Fruit fly (Drosophila melanogaster) whole organism, embryonic: ENCODE results near the gene Fer3HCH.

Source experiments
- Aef1 ChIP-seq: fragments of 200-800 bp; sonication (Bioruptor generic); IDR thresholded peaks from 3 replicates; pipeline ENCODE4 v1.3.6; 2022; ENCODE audit warnings: missing biosample characterization, missing genetic modification characterization
- Blimp-1 ChIP-seq: fragments of 200-800 bp; sonication (Bioruptor generic); optimal IDR thresholded peaks from 3 replicates; lab custom pipeline; 2018; ENCODE audit warnings: missing biosample characterization, missing genetic modification characterization, mild to moderate bottlenecking, moderate library complexity, missing genetic modification reagents
- CG11085 ChIP-seq: fragments of 200-800 bp; sonication (Bioruptor generic); IDR thresholded peaks from 2 replicates; pipeline ENCODE4 v1.3.6; 2022; ENCODE audit warnings: missing biosample characterization, missing genetic modification characterization
- CG11504 ChIP-seq: fragments of 200-800 bp; sonication (Bioruptor generic); optimal IDR thresholded peaks from 3 replicates; lab custom pipeline; 2019; ENCODE audit warnings: missing biosample characterization, mild to moderate bottlenecking, missing genetic modification characterization, moderate library complexity
- CG12769 ChIP-seq: fragments of 200-800 bp; sonication (Bioruptor generic); optimal IDR thresholded peaks from 2 replicates; lab custom pipeline; 2019; ENCODE audit warnings: missing biosample characterization, mild to moderate bottlenecking, missing genetic modification characterization, moderate library complexity
- CG15011 ChIP-seq: fragments of 200-800 bp; sonication (Bioruptor generic); optimal IDR thresholded peaks from 3 replicates; lab custom pipeline; 2018; ENCODE audit warnings: missing biosample characterization, mild to moderate bottlenecking, missing genetic modification characterization
- CG16813 ChIP-seq: fragments of 200-800 bp; sonication (Bioruptor generic); IDR thresholded peaks from 3 replicates; pipeline ENCODE4 v1.3.6; 2022; ENCODE audit warnings: missing biosample characterization, missing genetic modification characterization; ENCODE audit not compliant: partially characterized antibody
- CG17328 ChIP-seq: fragments of 200-800 bp; sonication (Bioruptor generic); IDR thresholded peaks from 2 replicates; pipeline ENCODE4 v1.3.6; 2022; ENCODE audit warnings: missing biosample characterization, missing genetic modification characterization
- CG2678 ChIP-seq: fragments of 200-800 bp; sonication (Bioruptor generic); optimal IDR thresholded peaks from 3 replicates; lab custom pipeline; 2019; ENCODE audit warnings: missing biosample characterization, mild to moderate bottlenecking, missing genetic modification characterization, moderate library complexity
- CG30403 ChIP-seq: fragments of 200-800 bp; sonication (Bioruptor generic); optimal IDR thresholded peaks from 3 replicates; lab custom pipeline; 2016; ENCODE audit warnings: missing biosample characterization, missing genetic modification characterization
- CG3163 ChIP-seq: fragments of 200-800 bp; sonication (Bioruptor generic); optimal IDR thresholded peaks from 3 replicates; lab custom pipeline; 2016; ENCODE audit warnings: missing biosample characterization, missing genetic modification characterization
- CG33557 ChIP-seq: fragments of 200-800 bp; sonication (Bioruptor generic); optimal IDR thresholded peaks from 2 replicates; lab custom pipeline; 2019; ENCODE audit warnings: missing biosample characterization, mild to moderate bottlenecking, missing genetic modification characterization, moderate library complexity
- CG34224 ChIP-seq: fragments of 200-800 bp; sonication (Bioruptor generic); IDR thresholded peaks from 3 replicates; pipeline ENCODE4 v1.3.6; 2022; ENCODE audit warnings: missing biosample characterization, missing genetic modification characterization; ENCODE audit not compliant: partially characterized antibody
- CG42726 ChIP-seq: fragments of 200-800 bp; sonication (Bioruptor generic); IDR thresholded peaks from 2 replicates; pipeline ENCODE4 v1.3.6; 2022; ENCODE audit warnings: missing biosample characterization, missing genetic modification characterization; ENCODE audit not compliant: partially characterized antibody
- CG4404 ChIP-seq: fragments of 200-800 bp; sonication (Bioruptor generic); IDR thresholded peaks from 2 replicates; pipeline ENCODE4 v1.3.6; 2022; ENCODE audit warnings: missing biosample characterization, missing genetic modification characterization
- CG6175 ChIP-seq: fragments of 200-800 bp; sonication (Bioruptor generic); IDR thresholded peaks from 3 replicates; pipeline ENCODE4 v1.3.6; 2022; ENCODE audit warnings: missing biosample characterization, missing genetic modification characterization
- CG7357 ChIP-seq: fragments of 200-800 bp; sonication (Bioruptor generic); IDR thresholded peaks from 3 replicates; pipeline ENCODE4 v1.3.6; 2022; ENCODE audit warnings: missing biosample characterization, missing genetic modification characterization
- CG7839 ChIP-seq: fragments of 200-800 bp; sonication (Bioruptor generic); optimal IDR thresholded peaks from 3 replicates; lab custom pipeline; 2018; ENCODE audit warnings: missing biosample characterization, mild to moderate bottlenecking, missing genetic modification characterization, moderate library complexity
- CG9797 ChIP-seq: fragments of 200-800 bp; sonication (Bioruptor generic); optimal IDR thresholded peaks from 3 replicates; lab custom pipeline; 2018; ENCODE audit warnings: missing biosample characterization, mild to moderate bottlenecking, missing genetic modification characterization
- CG9817 ChIP-seq: fragments of 200-800 bp; sonication (Bioruptor generic); optimal IDR thresholded peaks from 2 replicates; lab custom pipeline; 2018; ENCODE audit warnings: missing biosample characterization, mild to moderate bottlenecking, missing genetic modification characterization, moderate library complexity
- D19A ChIP-seq: fragments of 200-800 bp; optimal IDR thresholded peaks from 3 replicates; lab custom pipeline; 2019; ENCODE audit warnings: missing biosample characterization, mild to moderate bottlenecking, missing genetic modification characterization, moderate library complexity
- Dek ChIP-seq: fragments of 200-800 bp; sonication (Bioruptor generic); optimal IDR thresholded peaks from 3 replicates; lab custom pipeline; 2019; ENCODE audit warnings: missing biosample characterization, mild to moderate bottlenecking, missing genetic modification characterization, moderate library complexity
- Dref ChIP-seq: fragments of 200-800 bp; sonication (Bioruptor generic); IDR thresholded peaks from 2 replicates; pipeline ENCODE4 v1.3.6; 2022; ENCODE audit warnings: missing biosample characterization, missing genetic modification characterization
- Ets65A ChIP-seq: fragments of 200-800 bp; sonication (Bioruptor generic); peaks from one replicate; lab custom pipeline; 2016; ENCODE audit warnings: missing biosample characterization, missing genetic modification characterization
- H2.0 ChIP-seq: fragments of 200-800 bp; sonication (Bioruptor generic); IDR thresholded peaks from 2 replicates; pipeline ENCODE4 v1.3.6; 2022; ENCODE audit warnings: missing biosample characterization, missing genetic modification characterization
- Hand ChIP-seq: fragments of 200-800 bp; sonication (Bioruptor generic); optimal IDR thresholded peaks from 2 replicates; lab custom pipeline; 2017; ENCODE audit warnings: mild to moderate bottlenecking, missing biosample characterization, missing genetic modification reagents, missing genetic modification characterization
- Hey ChIP-seq: fragments of 200-800 bp; sonication (Bioruptor generic); optimal IDR thresholded peaks from 3 replicates; lab custom pipeline; 2018; ENCODE audit warnings: missing biosample characterization, mild to moderate bottlenecking, missing genetic modification characterization
- Med ChIP-seq: fragments of 200-800 bp; sonication (Bioruptor generic); peaks from one replicate; lab custom pipeline; 2016; ENCODE audit warnings: missing biosample characterization, missing genetic modification characterization, mild to moderate bottlenecking, inconsistent platforms, moderate library complexity
- Mes4 ChIP-seq: fragments of 200-800 bp; sonication (Bioruptor generic); optimal IDR thresholded peaks from 2 replicates; lab custom pipeline; 2016; ENCODE audit warnings: missing biosample characterization, missing genetic modification characterization
- PHDP ChIP-seq: fragments of 200-800 bp; sonication (Bioruptor generic); optimal IDR thresholded peaks from 3 replicates; lab custom pipeline; 2018; ENCODE audit warnings: missing biosample characterization, mild to moderate bottlenecking, missing genetic modification characterization, moderate library complexity
- Pdp1 ChIP-seq, 2 experiments: fragments of 200-800 bp; sonication (Bioruptor generic); optimal IDR thresholded peaks; 3 replicates each; lab custom pipeline; 2016; ENCODE audit warnings: missing biosample characterization in 2 of 2, missing genetic modification characterization in 2 of 2, mild to moderate bottlenecking in 1 of 2, moderate library complexity in 1 of 2
- Rx ChIP-seq: fragments of 200-800 bp; sonication (Bioruptor generic); IDR thresholded peaks from 2 replicates; pipeline ENCODE4 v1.3.6; 2022; ENCODE audit warnings: missing biosample characterization, missing genetic modification characterization
- YL-1 ChIP-seq: fragments of 200-800 bp; sonication (Bioruptor generic); optimal IDR thresholded peaks from 3 replicates; lab custom pipeline; 2017; ENCODE audit warnings: missing biosample characterization, mild to moderate bottlenecking, missing genetic modification characterization
- bigmax ChIP-seq: fragments of 200-800 bp; sonication (Bioruptor generic); optimal IDR thresholded peaks from 2 replicates; lab custom pipeline; 2018; ENCODE audit warnings: missing biosample characterization, mild to moderate bottlenecking, missing genetic modification characterization
- ci ChIP-seq: fragments of 200-800 bp; sonication (Bioruptor generic); IDR thresholded peaks from 3 replicates; pipeline ENCODE4 v1.3.6; 2022; ENCODE audit warnings: missing biosample characterization, missing genetic modification characterization
- dati ChIP-seq: fragments of 200-800 bp; sonication (Bioruptor generic); IDR thresholded peaks from 2 replicates; pipeline ENCODE4 v1.3.6; 2022; ENCODE audit warnings: missing biosample characterization, missing genetic modification characterization
- emc ChIP-seq: fragments of 200-800 bp; sonication (Bioruptor generic); optimal IDR thresholded peaks from 2 replicates; lab custom pipeline; 2016; ENCODE audit warnings: missing biosample characterization, missing genetic modification characterization
- gcm ChIP-seq: fragments of 200-800 bp; sonication (Bioruptor generic); optimal IDR thresholded peaks from 2 replicates; lab custom pipeline; 2019; ENCODE audit warnings: missing biosample characterization, mild to moderate bottlenecking, missing genetic modification characterization, moderate library complexity
- gem ChIP-seq: fragments of 200-800 bp; sonication (Bioruptor generic); optimal IDR thresholded peaks from 2 replicates; lab custom pipeline; 2019; ENCODE audit warnings: missing biosample characterization, mild to moderate bottlenecking, missing genetic modification characterization, moderate library complexity
- grau ChIP-seq: fragments of 200-800 bp; optimal IDR thresholded peaks from 3 replicates; lab custom pipeline; 2019; ENCODE audit warnings: missing biosample characterization, mild to moderate bottlenecking, missing genetic modification characterization, moderate library complexity
- inv ChIP-seq: fragments of 200-800 bp; sonication (Bioruptor generic); IDR thresholded peaks from 2 replicates; pipeline ENCODE4 v1.3.6; 2022; ENCODE audit warnings: missing biosample characterization, missing genetic modification characterization; ENCODE audit not compliant: partially characterized antibody
- lmd ChIP-seq: fragments of 200-800 bp; sonication (Bioruptor generic); IDR thresholded peaks from 2 replicates; pipeline ENCODE4 v1.3.6; 2022; ENCODE audit warnings: missing biosample characterization, missing genetic modification characterization
- lola ChIP-seq, 3 experiments: fragments of >200 bp in 2 of 3; fragments of 200-800 bp in 1 of 3; sonication (Bioruptor generic) in 1 of 3; optimal IDR thresholded peaks; 2 replicates each; lab custom pipeline; 2017 to 2019; ENCODE audit warnings: missing biosample characterization in 3 of 3, missing genetic modification characterization in 3 of 3, mild to moderate bottlenecking in 1 of 3, moderate library complexity in 1 of 3
- nerfin-2 ChIP-seq: fragments of 200-800 bp; sonication (Bioruptor generic); IDR thresholded peaks from 2 replicates; pipeline ENCODE4 v1.3.6; 2022; ENCODE audit warnings: missing biosample characterization, missing genetic modification characterization; ENCODE audit not compliant: partially characterized antibody
- nom ChIP-seq: fragments of 200-800 bp; sonication (Bioruptor generic); optimal IDR thresholded peaks from 2 replicates; lab custom pipeline; 2017; ENCODE audit warnings: missing biosample characterization, missing genetic modification characterization, mild to moderate bottlenecking, moderate library complexity, missing genetic modification reagents
- odd ChIP-seq: fragments of 200-800 bp; sonication (Bioruptor generic); optimal IDR thresholded peaks from 2 replicates; lab custom pipeline; 2017; ENCODE audit warnings: missing biosample characterization, mild to moderate bottlenecking, missing genetic modification characterization
- onecut ChIP-seq: fragments of 200-800 bp; sonication (Bioruptor generic); IDR thresholded peaks from 2 replicates; pipeline ENCODE4 v1.3.6; 2022; ENCODE audit warnings: missing biosample characterization, missing genetic modification characterization
- otp ChIP-seq: fragments of 200-800 bp; sonication (Bioruptor generic); IDR thresholded peaks from 3 replicates; pipeline ENCODE4, ENCODE4 v1.3.6; 2022; ENCODE audit warnings: missing biosample characterization, missing genetic modification characterization
- vnd ChIP-seq: fragments of 200-800 bp; sonication (Bioruptor generic); IDR thresholded peaks from 3 replicates; pipeline ENCODE4 v1.3.6; 2022; ENCODE audit warnings: missing biosample characterization, missing genetic modification characterization; ENCODE audit not compliant: partially characterized antibody
- zen ChIP-seq: fragments of 200-800 bp; sonication (Bioruptor generic); optimal IDR thresholded peaks from 3 replicates; lab custom pipeline; 2018; ENCODE audit warnings: missing biosample characterization, mild to moderate bottlenecking, missing genetic modification characterization, moderate library complexity

Fer3HCH gene

DNA sequence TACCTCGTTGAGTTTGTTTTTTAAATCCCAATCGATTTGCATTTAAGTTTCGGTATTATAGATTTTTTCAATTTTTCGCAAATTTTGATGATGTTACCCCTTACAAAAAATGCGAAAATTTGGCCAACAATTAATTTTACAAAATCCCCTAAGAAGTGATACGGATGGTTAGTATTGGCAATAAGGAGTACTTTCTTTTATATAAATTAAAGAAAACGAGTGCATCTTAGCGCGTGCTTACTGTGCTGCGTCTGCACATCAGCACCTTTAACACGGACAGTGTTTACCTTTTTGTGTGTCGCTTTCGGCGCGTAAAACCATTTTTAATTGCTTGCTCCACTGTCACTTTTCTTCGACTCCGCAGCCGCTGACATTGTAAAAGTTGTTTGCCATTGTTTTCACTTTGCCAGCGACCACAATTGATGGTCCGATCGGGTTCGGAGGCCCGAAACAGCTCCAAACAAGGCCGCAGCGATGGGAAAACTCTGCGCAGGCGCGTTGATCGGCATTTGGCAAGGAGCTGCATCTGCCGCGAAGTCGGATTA is 5.9 kb upstream of the Fer3HCH start (continued):
- TF ChIP-seq CG30403 (GFP tag; lab: Kevin White, UChicago) = no peak
- TF ChIP-seq CG11085 = no peak
- no peak for TF ChIP-seq H2.0 (GFP tag; lab: Robert Waterston, UW)
- TF ChIP-seq CG4404 = no peak
- no peak for TF ChIP-seq PHDP (tag; lab: Kevin White, UChicago)
- no peak for TF ChIP-seq lmd
- 0 out of 3 replicates have a peak, but pooled peaks have one; percentile 5 for TF ChIP-seq CG7357 (GFP tag; lab: Robert Waterston, UW)
- TF ChIP-seq CG3163 = no peak
- TF ChIP-seq CG34224 (GFP tag; lab: Robert Waterston, UW) = no peak
- no peak for TF ChIP-seq inv (GFP tag; lab: Robert Waterston, UW)
- peak; percentile 62 for TF ChIP-seq CG12769
- no peak for TF ChIP-seq Hand
- no peak for TF ChIP-seq odd
- no peak for TF ChIP-seq CG6175 (GFP tag; lab: Robert Waterston, UW)
- TF ChIP-seq CG17328 (GFP tag; lab: Robert Waterston, UW) = no peak
- no peak for TF ChIP-seq Rx (GFP tag; lab: Robert Waterston, UW)
- TF ChIP-seq Med (GFP tag; lab: Kevin White, UChicago) = peak; percentile 37
- TF ChIP-seq CG16813 (GFP tag; lab: Robert Waterston, UW) = no peak
- TF ChIP-seq emc (GFP tag; lab: Kevin White, UChicago) = no peak
- no peak for TF ChIP-seq CG15011 (GFP tag; lab: Kevin White, UChicago)
- TF ChIP-seq CG2678 (tag; lab: Kevin White, UChicago) = no peak
- no peak for TF ChIP-seq Mes4 (GFP tag; lab: Kevin White, UChicago)
- no peak for TF ChIP-seq nom (GFP tag; lab: Kevin White, UChicago)
- no peak for TF ChIP-seq Pdp1 (GFP tag; optimal IDR thresholded peaks at IDR 0.05; lab: Kevin White, UChicago)
- TF ChIP-seq CG7839 = no peak
- TF ChIP-seq Aef1 = no peak
- TF ChIP-seq grau (tag; lab: Kevin White, UChicago) = peak; percentile 50
- no peak for TF ChIP-seq Dref (GFP tag; lab: Robert Waterston, UW)
- TF ChIP-seq nerfin-2 (GFP tag; lab: Robert Waterston, UW) = no peak
- no peak for TF ChIP-seq zen (tag; lab: Kevin White, UChicago)
- TF ChIP-seq Ets65A (GFP tag; lab: Kevin White, UChicago) = peak; percentile 31
- TF ChIP-seq gem (tag; lab: Kevin White, UChicago) = peak; percentile 1
- TF ChIP-seq CG33557 (GFP tag; lab: Kevin White, UChicago) = no peak
- TF ChIP-seq Blimp-1 = peak; percentile 58
- no peak for TF ChIP-seq CG9797 (GFP tag; lab: Kevin White, UChicago)
- no peak for TF ChIP-seq gcm (GFP tag; lab: Kevin White, UChicago)
- no peak for TF ChIP-seq otp
- TF ChIP-seq CG11504 = peak; percentile 1
- no peak for TF ChIP-seq lola (GFP tag; optimal IDR thresholded peaks at IDR 0.05; lab: Kevin White, UChicago)
- no peak for TF ChIP-seq Dek
- no peak for TF ChIP-seq dati
- TF ChIP-seq CG9817 (tag; lab: Kevin White, UChicago) = no peak
- TF ChIP-seq D19A (tag; lab: Kevin White, UChicago) = no peak
- no peak for TF ChIP-seq onecut (GFP tag; lab: Robert Waterston, UW)
- TF ChIP-seq bigmax = no peak
- TF ChIP-seq YL-1 (GFP tag; lab: Kevin White, UChicago) = no peak
- TF ChIP-seq CG42726 (GFP tag; lab: Robert Waterston, UW) = no peak
- TF ChIP-seq vnd = no peak
- peak; percentile 66; the same call in 2 of the 3 replicates for TF ChIP-seq ci
- no peak for TF ChIP-seq Hey (tag; lab: Kevin White, UChicago)
